Worm (Caenorhabditis elegans): Measurements from ENCODE around the gene F11C1.7.

Gene F11C1.7

DNA sequence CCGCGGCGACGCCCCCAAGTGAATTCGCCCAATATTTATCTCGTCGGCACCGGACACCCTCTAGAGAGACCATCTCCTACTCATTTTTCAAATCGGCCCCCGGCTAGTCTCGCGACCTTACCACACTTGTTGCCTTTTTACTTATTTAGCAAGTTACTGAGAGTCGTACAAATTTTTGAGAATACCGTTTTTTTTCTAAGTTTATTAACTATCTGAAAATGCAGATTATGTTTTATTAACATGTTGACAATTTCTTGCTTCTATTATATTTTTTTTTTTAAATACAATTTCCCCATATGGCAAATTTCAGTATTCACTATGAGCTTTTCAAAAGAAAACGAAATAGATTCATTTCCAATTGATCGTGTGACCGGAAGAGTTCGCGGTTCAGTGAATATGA, 12.4 kb upstream of the F11C1.7 start, which contains the start of the genes F11C1.4 and F11C1.10:
Gene F11C1.4, plus strand, starts transcription at position 301 of the 400 bp plus-strand sequence.
Gene F11C1.10, plus strand, starts transcription at position 309 of the 400 bp plus-strand sequence.
- no peak for TF ChIP-seq efl-1 (GFP tag; optimal IDR thresholded peaks at IDR 0.05)
- no peak for TF ChIP-seq attf-6 (GFP tag; IDR thresholded peaks at IDR 0.05)
- no peak for TF ChIP-seq rcor-1 (GFP tag; IDR thresholded peaks at IDR 0.05)
- TF ChIP-seq F52B5.7 (tag; optimal IDR thresholded peaks at IDR 0.05) = no peak
- TF ChIP-seq F37B4.10 (GFP tag; IDR thresholded peaks at IDR 0.05) = no peak
- TF ChIP-seq dpff-1 (tag; optimal IDR thresholded peaks at IDR 0.05) = no peak
- TF ChIP-seq nhr-27 (tag; optimal IDR thresholded peaks at IDR 0.05) = no peak
- TF ChIP-seq zim-3 (tag; optimal IDR thresholded peaks at IDR 0.05) = no peak
- no peak for TF ChIP-seq athp-1 (tag; optimal IDR thresholded peaks at IDR 0.05)
- no peak for TF ChIP-seq egl-18 (GFP tag; IDR thresholded peaks at IDR 0.05)
- no peak for TF ChIP-seq B0261.1 (tag; optimal IDR thresholded peaks at IDR 0.05)
- TF ChIP-seq F39B2.1 (GFP tag; IDR thresholded peaks at IDR 0.05) = no peak
- no peak for TF ChIP-seq let-607 (tag; optimal IDR thresholded peaks at IDR 0.05)

DNA sequence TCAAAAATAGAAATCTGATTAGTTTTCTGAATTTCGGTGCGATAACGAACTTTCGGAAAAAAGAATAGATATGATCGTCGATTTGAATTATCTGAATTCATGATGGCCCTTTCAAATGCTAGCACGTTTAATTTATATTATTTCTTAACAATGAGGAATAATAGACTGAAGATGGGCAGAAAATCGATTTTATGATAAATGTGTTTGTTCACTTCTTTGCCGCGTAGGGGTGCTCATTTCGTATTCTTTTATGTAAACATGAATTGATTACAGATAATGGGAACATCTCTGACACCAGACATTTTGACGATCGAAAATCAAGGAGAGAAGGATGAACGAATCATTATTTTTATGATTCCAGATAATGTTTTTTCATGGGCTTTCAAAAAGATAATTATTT, 11.7 kb upstream of the F11C1.7 start, which contains the start of gene F11C1.9:
Gene F11C1.9, minus strand, starts transcription at position 101 of the 400 bp plus-strand sequence.
- TF ChIP-seq F22D6.2 (tag; optimal IDR thresholded peaks at IDR 0.05) (no peak), tbx-9 (tag; optimal IDR thresholded peaks at IDR 0.05; ENCODE audit: borderline replicate concordance) (no peak), nfya-2 (GFP tag; IDR thresholded peaks at IDR 0.05) (no peak), gei-17 (GFP tag; optimal IDR thresholded peaks at IDR 0.05) (no peak), unc-62 (GFP tag; optimal IDR thresholded peaks at IDR 0.05) (no peak), snpc-1.3 (tag; optimal IDR thresholded peaks at IDR 0.05; ENCODE audit: insufficient read depth) (no peak)

DNA sequence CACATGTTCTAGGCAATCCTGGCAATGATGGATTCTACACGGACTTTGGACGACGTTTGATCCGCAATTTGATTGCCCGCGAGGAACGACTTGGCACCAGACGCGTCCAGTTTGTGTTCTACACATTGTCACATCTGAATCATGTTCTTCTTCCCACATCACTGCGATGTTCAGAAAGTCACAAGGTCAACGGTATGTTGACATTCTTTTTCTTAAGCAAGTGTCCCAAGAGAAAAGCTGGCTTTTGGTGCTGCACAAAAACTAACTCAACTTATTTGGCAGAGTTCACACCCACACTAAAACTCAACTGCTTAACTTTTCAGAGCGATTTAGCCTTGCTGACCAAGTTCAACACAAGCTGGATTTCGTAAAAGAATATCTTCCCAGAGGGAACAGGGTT, 10.6 kb upstream of the F11C1.7 start:
- TF ChIP-seq pbrm-1 (GFP tag; IDR thresholded peaks at IDR 0.05) = no peak
- TF ChIP-seq B0336.3 (GFP tag; IDR thresholded peaks at IDR 0.05) = no peak
- no peak for TF ChIP-seq ztf-25 (GFP tag; IDR thresholded peaks at IDR 0.05)
- no peak for TF ChIP-seq lin-35 (GFP tag; optimal IDR thresholded peaks at IDR 0.05)
- no peak for TF ChIP-seq xnd-1 (tag; optimal IDR thresholded peaks at IDR 0.05)
- no peak for TF ChIP-seq madf-3 (GFP tag; IDR thresholded peaks at IDR 0.05)
- TF ChIP-seq aptf-3 (GFP tag; IDR thresholded peaks at IDR 0.05) = 0 out of 2 replicates have a peak, but pooled peaks have one; percentile 25
- TF ChIP-seq fkh-3 (tag; optimal IDR thresholded peaks at IDR 0.05) = no peak

DNA sequence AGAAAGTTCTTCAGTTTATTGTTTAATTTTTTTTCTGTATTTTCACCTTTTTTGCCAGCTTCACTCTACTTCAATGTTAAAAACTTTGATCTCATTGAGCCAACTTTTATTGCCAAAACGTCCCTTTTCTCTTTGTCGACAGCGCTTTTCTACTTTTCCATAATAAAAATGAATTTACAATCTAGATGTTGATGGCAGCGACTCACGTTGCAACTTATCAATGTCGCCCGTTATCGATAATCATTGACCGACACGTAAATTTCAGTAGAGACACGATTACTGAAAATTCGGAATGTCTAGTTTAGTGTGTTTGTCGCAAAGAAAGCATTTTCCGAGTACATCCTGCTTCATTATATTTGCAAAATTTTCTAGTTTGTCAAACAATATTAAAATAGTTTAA, 9.4 kb upstream of the F11C1.7 start:
- no peak for TF ChIP-seq akir-1 (GFP tag; optimal IDR thresholded peaks at IDR 0.05)
- no peak for TF ChIP-seq unc-62 (GFP tag; optimal IDR thresholded peaks at IDR 0.05)
- TF ChIP-seq lin-35 (GFP tag; optimal IDR thresholded peaks at IDR 0.05) = no peak
- TF ChIP-seq nhr-80 (tag; optimal IDR thresholded peaks at IDR 0.05) = peak; percentile 25
- TF ChIP-seq madf-10 (tag; optimal IDR thresholded peaks at IDR 0.05) = no peak
- no peak for TF ChIP-seq Y56A3A.18 (GFP tag; IDR thresholded peaks at IDR 0.05)
- no peak for TF ChIP-seq nfya-2 (GFP tag; IDR thresholded peaks at IDR 0.05)

ce11 chrX:12981393-12981792, 7.8 kb upstream of the F11C1.7 start, which contains the start of gene scav-4:
Gene scav-4 (plus strand): TSS chrX:12981775.
- TF ChIP-seq tbx-9 (tag; optimal IDR thresholded peaks at IDR 0.05; ENCODE audit: borderline replicate concordance) (no peak), ztf-25 (GFP tag; IDR thresholded peaks at IDR 0.05) (no peak), lin-54 (GFP tag; optimal IDR thresholded peaks at IDR 0.05) (no peak), snpc-1.3 (tag; optimal IDR thresholded peaks at IDR 0.05; ENCODE audit: insufficient read depth) (no peak), sptf-2 (GFP tag; optimal IDR thresholded peaks at IDR 0.05) (no peak), zfh-2 (GFP tag; conservative IDR thresholded peaks at IDR 0.05) (no peak), C06A6.2 (GFP tag; conservative IDR thresholded peaks at IDR 0.05) (no peak), dox-1 (GFP tag; IDR thresholded peaks at IDR 0.05) (0 out of 2 replicates have a peak, but pooled peaks have one; percentile 30), madf-10 (tag; optimal IDR thresholded peaks at IDR 0.05) (no peak), ccch-3 (GFP tag; optimal IDR thresholded peaks at IDR 0.05) (no peak), lir-1 (GFP tag; conservative IDR thresholded peaks at IDR 0.05) (no peak), atf-7 (tag; optimal IDR thresholded peaks at IDR 0.05) (no peak), snpc-3.4 (tag; optimal IDR thresholded peaks at IDR 0.05) (no peak), aptf-3 (GFP tag; IDR thresholded peaks at IDR 0.05) (no peak), ztf-18 (tag; optimal IDR thresholded peaks at IDR 0.05) (no peak), nhr-80 (tag; optimal IDR thresholded peaks at IDR 0.05) (peak; percentile 35), let-607 (tag; optimal IDR thresholded peaks at IDR 0.05) (peak in 1 of 2 experiments; percentile 28), dpff-1 (tag; optimal IDR thresholded peaks at IDR 0.05) (no peak), somi-1 (GFP tag; optimal IDR thresholded peaks at IDR 0.05) (no peak)

Data from whole organism, young adult.